Fruit fly (Drosophila melanogaster) whole organism, prepupa: ENCODE results near the gene mio.

Source experiments
- Blimp-1 ChIP-seq: fragments of 200-800 bp; sonication (Bioruptor generic); optimal IDR thresholded peaks from 3 replicates; lab custom pipeline; 2017; ENCODE audit warnings: missing biosample characterization, missing genetic modification characterization, mild to moderate bottlenecking, moderate library complexity, missing genetic modification reagents
- CG10669 ChIP-seq: fragments of 200-800 bp; sonication (Bioruptor generic); optimal IDR thresholded peaks from 3 replicates; lab custom pipeline; 2018; ENCODE audit warnings: missing biosample characterization, mild to moderate bottlenecking, missing genetic modification characterization, moderate library complexity
- CG6276 ChIP-seq: fragments of 200-800 bp; sonication (Bioruptor generic); optimal IDR thresholded peaks from 2 replicates; lab custom pipeline; 2017; ENCODE audit warnings: missing biosample characterization, mild to moderate bottlenecking, missing genetic modification characterization
- CG8319 ChIP-seq: fragments of 200-800 bp; sonication (Bioruptor generic); optimal IDR thresholded peaks from 3 replicates; lab custom pipeline; 2016; ENCODE audit warnings: missing biosample characterization, missing genetic modification characterization
- CG8632 ChIP-seq: fragments of 200-800 bp; sonication (Bioruptor generic); optimal IDR thresholded peaks from 3 replicates; lab custom pipeline; 2016; ENCODE audit warnings: missing biosample characterization, missing genetic modification characterization
- Ets96B ChIP-seq: fragments of 200-800 bp; optimal IDR thresholded peaks from 2 replicates; lab custom pipeline; 2019; ENCODE audit warnings: missing biosample characterization, mild to moderate bottlenecking, missing genetic modification characterization, moderate library complexity
- Sox102F ChIP-seq: fragments of 200-800 bp; sonication (Bioruptor generic); optimal IDR thresholded peaks from 2 replicates; lab custom pipeline; 2016; ENCODE audit warnings: missing biosample characterization, mild to moderate bottlenecking, missing genetic modification characterization
- Sox15 ChIP-seq: fragments of 200-800 bp; sonication (Bioruptor generic); optimal IDR thresholded peaks from 3 replicates; lab custom pipeline; 2016; ENCODE audit warnings: missing biosample characterization, missing genetic modification characterization
- ss ChIP-seq, 2 experiments: fragments of 200-800 bp; sonication (Bioruptor generic); optimal IDR thresholded peaks; 2 replicates in 1 of 2; 3 replicates in 1 of 2; lab custom pipeline; 2017 to 2018; ENCODE audit warnings: mild to moderate bottlenecking in 2 of 2, missing biosample characterization in 2 of 2, missing genetic modification characterization in 2 of 2, moderate library complexity in 1 of 2

dm6 chr2L:2175930-2176643, 41.0 kb upstream of the mio start:
- TF ChIP-seq Sox102F (GFP tag; lab: Kevin White, UChicago) (no peak), Ets96B (tag; lab: Kevin White, UChicago) (peak; percentile 30), CG8319 (GFP tag; lab: Kevin White, UChicago) (peak; percentile 20), Blimp-1 (peak; percentile 30), CG10669 (GFP tag; lab: Kevin White, UChicago) (peak; percentile 40), Sox15 (GFP tag; lab: Kevin White, UChicago) (peak; percentile 39), CG6276 (GFP tag; lab: Kevin White, UChicago) (peak; percentile 35), ss (GFP tag; optimal IDR thresholded peaks at IDR 0.05; lab: Kevin White, UChicago) (peak; percentile 38 to 66), CG8632 (GFP tag; lab: Kevin White, UChicago) (peak; percentile 61)
